Worm (Caenorhabditis elegans) whole organism, young adult: Measurements from ENCODE around the gene K11H3.5.

Experiments used
- F22D6.2 ChIP-seq: sonication (generic microtip); optimal IDR thresholded peaks from 2 replicates; lab custom pipeline; 2016; ENCODE audit warnings: mild to moderate bottlenecking, missing genetic modification characterization, missing compliant biosample characterization
- F23B12.7 ChIP-seq: sonication (generic microtip); optimal IDR thresholded peaks from 2 replicates; lab custom pipeline; 2017; ENCODE audit warnings: missing genetic modification characterization, mild to moderate bottlenecking, missing compliant biosample characterization, antibody characterized with exemption, moderate library complexity; ENCODE audit not compliant: insufficient read depth
- F57A8.1 ChIP-seq: fragments of 200-800 bp; sonication (Bioruptor generic); optimal IDR thresholded peaks from 2 replicates; lab custom pipeline; 2018; ENCODE audit warnings: mild to moderate bottlenecking, missing genetic modification characterization, moderate library complexity, missing compliant biosample characterization
- nhr-120 ChIP-seq: fragments of 200-800 bp; sonication (Bioruptor generic); IDR thresholded peaks from 2 replicates; pipeline ENCODE4 v1.3.6; 2022; ENCODE audit warnings: missing genetic modification characterization, missing compliant biosample characterization
- sea-2 ChIP-seq: fragments of 200-800 bp; sonication (Bioruptor generic); IDR thresholded peaks from 2 replicates; pipeline ENCODE4 v1.3.6; 2022; ENCODE audit warnings: missing genetic modification characterization, missing compliant biosample characterization
- somi-1 ChIP-seq: fragments of 200-800 bp; sonication (Bioruptor generic); optimal IDR thresholded peaks from 2 replicates; lab custom pipeline; 2018; ENCODE audit warnings: mild to moderate bottlenecking, missing genetic modification characterization, missing compliant biosample characterization
- ztf-3 ChIP-seq: fragments of 200-800 bp; sonication (Bioruptor generic); optimal IDR thresholded peaks from 2 replicates; lab custom pipeline; 2018; ENCODE audit warnings: mild to moderate bottlenecking, missing genetic modification characterization, missing compliant biosample characterization

K11H3.5 gene

DNA sequence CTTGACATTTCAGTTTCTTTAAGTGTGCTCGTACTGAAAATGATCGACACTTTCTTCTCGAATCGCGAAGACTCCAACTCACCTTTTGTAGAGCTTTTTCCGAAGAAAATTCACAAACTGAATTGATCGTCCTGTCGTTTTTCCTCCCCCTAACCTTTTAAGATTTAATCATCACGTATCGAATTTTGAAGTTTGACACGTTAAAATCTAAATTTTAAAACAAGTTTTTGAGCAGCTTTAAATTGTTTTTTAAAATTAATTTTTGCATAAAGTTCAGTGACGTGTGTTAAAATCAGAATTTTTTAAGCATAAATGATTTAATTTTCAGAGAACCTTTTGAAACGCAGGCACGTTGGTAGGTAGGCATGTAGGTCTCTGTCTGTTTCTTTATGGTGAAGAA is 47.8 kb downstream of the K11H3.5 start, which contains the start of gene alg-4:
alg-4 (minus strand) TSS at position 101 of the 400 bp plus-strand sequence.
- TF ChIP-seq F57A8.1 (no peak), sea-2 (no peak), nhr-120 (GFP tag; lab: Robert Waterston, UW) (no peak), F23B12.7 (no peak)

DNA sequence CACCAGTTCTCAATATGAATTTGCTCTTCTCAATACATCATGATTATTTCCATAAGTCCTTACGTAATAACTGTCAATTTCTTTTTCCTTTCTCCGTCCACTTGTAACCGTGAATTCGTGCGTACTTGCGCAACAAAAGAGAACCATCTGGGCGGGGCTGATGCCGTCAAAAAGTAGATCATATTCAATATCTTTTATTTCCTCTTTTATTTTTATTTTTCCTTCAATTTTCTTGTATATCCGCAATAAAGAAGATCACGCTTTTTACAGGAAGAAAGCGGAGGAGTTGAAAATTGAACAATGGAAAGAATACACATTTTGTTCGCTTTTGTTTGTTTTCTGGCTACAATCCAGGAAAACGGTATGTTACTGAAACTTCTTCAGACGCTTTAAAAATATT is 49.3 kb downstream of the K11H3.5 start, which contains the start of gene mam-7:
mam-7 (plus strand) TSS at position 301 of the 400 bp plus-strand sequence.
- TF ChIP-seq F22D6.2 (tag; lab: Kevin White, UChicago) (no peak), somi-1 (GFP tag; lab: Kevin White, UChicago) (no peak), ztf-3 (no peak)
